Fruit fly (Drosophila melanogaster): ENCODE results near the gene PGRP-SB1.

The PGRP-SB1 gene

dm6 chr3L:16727939-16728635, at the start of gene PGRP-SB1:
Gene PGRP-SB1 (minus strand): TSS chr3L:16727989.
- TF ChIP-seq Snoo (tag; optimal IDR thresholded peaks at IDR 0.05) (no peak), CG14655 (GFP tag; optimal IDR thresholded peaks at IDR 0.05) (no peak), CG4496 (GFP tag; IDR thresholded peaks at IDR 0.05) (no peak), fd96Ca (GFP tag; IDR thresholded peaks at IDR 0.05) (no peak), CG10348 (GFP tag; IDR thresholded peaks at IDR 0.05) (no peak), EcR (GFP tag; optimal IDR thresholded peaks at IDR 0.05) (no peak)

dm6 chr3L:16772755-16773523, 45.1 kb upstream of the PGRP-SB1 start:
- TF ChIP-seq CG14655 (GFP tag; optimal IDR thresholded peaks at IDR 0.05) = no peak
- TF ChIP-seq Ets98B (GFP tag; IDR thresholded peaks at IDR 0.05) = no peak
- TF ChIP-seq CG8301 (tag; optimal IDR thresholded peaks at IDR 0.05) = no peak
- no peak for TF ChIP-seq CG4496 (GFP tag; IDR thresholded peaks at IDR 0.05)
- no peak for TF ChIP-seq CG15710 (tag; optimal IDR thresholded peaks at IDR 0.05)
- TF ChIP-seq CG12605 (GFP tag; IDR thresholded peaks at IDR 0.05) = no peak
- TF ChIP-seq CG13204 (GFP tag; optimal IDR thresholded peaks at IDR 0.05) = no peak
- no peak for TF ChIP-seq Pif1A (GFP tag; optimal IDR thresholded peaks at IDR 0.05)
- TF ChIP-seq D1 (tag; optimal IDR thresholded peaks at IDR 0.05) = no peak
- TF ChIP-seq CG9948 (tag; optimal IDR thresholded peaks at IDR 0.05) = no peak
- no peak for TF ChIP-seq CG32121 (GFP tag; IDR thresholded peaks at IDR 0.05)
- TF ChIP-seq fd96Ca (GFP tag; IDR thresholded peaks at IDR 0.05) = no peak
- no peak for TF ChIP-seq CG10348 (GFP tag; IDR thresholded peaks at IDR 0.05)
- no peak for TF ChIP-seq Snoo (tag; optimal IDR thresholded peaks at IDR 0.05)
- no peak for TF ChIP-seq CG17806 (tag; optimal IDR thresholded peaks at IDR 0.05)
- TF ChIP-seq EcR (GFP tag; optimal IDR thresholded peaks at IDR 0.05) = no peak
- no peak for TF ChIP-seq gl (tag; optimal IDR thresholded peaks at IDR 0.05)
- no peak for TF ChIP-seq CG8159 (tag; optimal IDR thresholded peaks at IDR 0.05)

dm6 chr3L:16769866-16770265, 42.1 kb upstream of the PGRP-SB1 start:
- no peak for TF ChIP-seq EcR (GFP tag; optimal IDR thresholded peaks at IDR 0.05)
- TF ChIP-seq CG8159 (tag; optimal IDR thresholded peaks at IDR 0.05) = peak; percentile 4
- no peak for TF ChIP-seq CG17806 (tag; optimal IDR thresholded peaks at IDR 0.05)
- no peak for TF ChIP-seq CG15710 (tag; optimal IDR thresholded peaks at IDR 0.05)
- TF ChIP-seq CG13204 (GFP tag; optimal IDR thresholded peaks at IDR 0.05) = peak; percentile 56
- no peak for TF ChIP-seq rn (GFP tag; IDR thresholded peaks at IDR 0.05)
- TF ChIP-seq gl (tag; optimal IDR thresholded peaks at IDR 0.05) = no peak
- TF ChIP-seq Ets98B (GFP tag; IDR thresholded peaks at IDR 0.05) = no peak
- TF ChIP-seq CG9948 (tag; optimal IDR thresholded peaks at IDR 0.05) = no peak
- TF ChIP-seq CG4496 (GFP tag; IDR thresholded peaks at IDR 0.05) = peak; percentile 63
- peak; percentile 5 for TF ChIP-seq CG34367 (tag; optimal IDR thresholded peaks at IDR 0.05)
- TF ChIP-seq CG32121 (GFP tag; IDR thresholded peaks at IDR 0.05) = 0 out of 2 replicates have a peak, but pooled peaks have one; percentile 11
- no peak for TF ChIP-seq CG12605 (GFP tag; IDR thresholded peaks at IDR 0.05)
- peak; percentile 14 for TF ChIP-seq CG14655 (GFP tag; optimal IDR thresholded peaks at IDR 0.05)
- no peak for TF ChIP-seq Pif1B (GFP tag; optimal IDR thresholded peaks at IDR 0.05)
- TF ChIP-seq CG8301 (tag; optimal IDR thresholded peaks at IDR 0.05) = no peak
- TF ChIP-seq fd96Ca (GFP tag; IDR thresholded peaks at IDR 0.05) = 0 out of 3 replicates have a peak, but pooled peaks have one; percentile 40
- no peak for TF ChIP-seq Snoo (tag; optimal IDR thresholded peaks at IDR 0.05)
- no peak for TF ChIP-seq CG10348 (GFP tag; IDR thresholded peaks at IDR 0.05)
- TF ChIP-seq D1 (tag; optimal IDR thresholded peaks at IDR 0.05) = no peak
- TF ChIP-seq Pif1A (GFP tag; optimal IDR thresholded peaks at IDR 0.05) = no peak

dm6 chr3L:16768001-16768652, 40.3 kb upstream of the PGRP-SB1 start:
- TF ChIP-seq CG32121 (GFP tag; IDR thresholded peaks at IDR 0.05) (no peak), Pif1B (GFP tag; optimal IDR thresholded peaks at IDR 0.05) (no peak), CG9948 (tag; optimal IDR thresholded peaks at IDR 0.05) (peak; percentile 5), CG17806 (tag; optimal IDR thresholded peaks at IDR 0.05) (peak; percentile 38), CG8159 (tag; optimal IDR thresholded peaks at IDR 0.05) (peak; percentile 42), CG14655 (GFP tag; optimal IDR thresholded peaks at IDR 0.05) (peak; percentile 39), Pif1A (GFP tag; optimal IDR thresholded peaks at IDR 0.05) (no peak), CG8301 (tag; optimal IDR thresholded peaks at IDR 0.05) (peak; percentile 19)

- TF ChIP-seq rn (GFP tag; IDR thresholded peaks at IDR 0.05) = no peak
- TF ChIP-seq CG8301 (tag; optimal IDR thresholded peaks at IDR 0.05) = no peak
- TF ChIP-seq CG10348 (GFP tag; IDR thresholded peaks at IDR 0.05) = no peak
- no peak for TF ChIP-seq CG34367 (tag; optimal IDR thresholded peaks at IDR 0.05)
- no peak for TF ChIP-seq D1 (tag; optimal IDR thresholded peaks at IDR 0.05)
- TF ChIP-seq CG4496 (GFP tag; IDR thresholded peaks at IDR 0.05) = no peak
- no peak for TF ChIP-seq CG12605 (GFP tag; IDR thresholded peaks at IDR 0.05)
- TF ChIP-seq CG32121 (GFP tag; IDR thresholded peaks at IDR 0.05) = no peak
- TF ChIP-seq CG8159 (tag; optimal IDR thresholded peaks at IDR 0.05) = no peak
- no peak for TF ChIP-seq CG15710 (tag; optimal IDR thresholded peaks at IDR 0.05)
- no peak for TF ChIP-seq CG14655 (GFP tag; optimal IDR thresholded peaks at IDR 0.05)
- no peak for TF ChIP-seq CG13204 (GFP tag; optimal IDR thresholded peaks at IDR 0.05)
- no peak for TF ChIP-seq Snoo (tag; optimal IDR thresholded peaks at IDR 0.05)
- TF ChIP-seq gl (tag; optimal IDR thresholded peaks at IDR 0.05) = no peak
- no peak for TF ChIP-seq Ets98B (GFP tag; IDR thresholded peaks at IDR 0.05)
- no peak for TF ChIP-seq EcR (GFP tag; optimal IDR thresholded peaks at IDR 0.05)
These were observed 39.1 kb upstream of the PGRP-SB1 start for dm6 chr3L:16766901-16767300.
